Worm (Caenorhabditis elegans) whole organism, L1 larva: Measurements from ENCODE around the gene arl-8.

Experiments
- ces-1 ChIP-seq: fragments of 150-350 bp; optimal IDR thresholded peaks from 2 replicates; lab custom pipeline; 2014; ENCODE audit warnings: missing biosample characterization, missing genetic modification reagents, missing genetic modification characterization
- tbx-2 ChIP-seq: sonication (generic microtip); optimal IDR thresholded peaks from 2 replicates; lab custom pipeline; 2016; ENCODE audit warnings: missing genetic modification characterization, missing compliant biosample characterization

DNA sequence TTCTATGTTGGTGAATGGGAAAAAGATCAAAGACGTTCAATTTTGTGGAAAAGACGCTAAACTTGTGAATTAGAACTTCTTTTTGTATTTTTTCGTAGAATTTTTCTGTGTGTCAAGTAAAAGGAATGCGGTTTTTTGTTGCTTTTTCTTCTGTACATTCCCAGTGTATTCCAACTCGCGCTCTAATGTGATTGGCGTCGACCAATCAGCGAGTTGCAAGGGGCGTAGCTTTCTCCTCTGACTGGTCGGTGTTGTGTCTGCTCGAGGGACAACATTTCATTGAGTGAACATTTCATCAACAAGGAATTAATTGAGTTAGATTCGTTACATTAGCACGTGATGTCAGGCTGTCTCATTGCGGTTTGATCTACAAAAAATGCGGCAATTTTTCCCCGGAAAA lies 3.0 kb downstream of the arl-8 start:
- TF ChIP-seq ces-1 (GFP tag; lab: Kevin White, UChicago): no peak
- no peak for TF ChIP-seq tbx-2
